Fruit fly (Drosophila melanogaster) whole organism, prepupa: ENCODE results near the gene dpp.

Source experiments
- CG10631 ChIP-seq: fragments of 200-800 bp; sonication (Bioruptor generic); optimal IDR thresholded peaks from 2 replicates; lab custom pipeline; 2016; ENCODE audit warnings: missing biosample characterization, missing genetic modification characterization
- CG11762 ChIP-seq: fragments of 200-800 bp; sonication (Bioruptor generic); optimal IDR thresholded peaks from 3 replicates; lab custom pipeline; 2016; ENCODE audit warnings: missing biosample characterization, missing genetic modification characterization; ENCODE audit not compliant: insufficient read depth
- CG11902 ChIP-seq: fragments of 200-800 bp; sonication (Bioruptor generic); optimal IDR thresholded peaks from 3 replicates; lab custom pipeline; 2016; ENCODE audit warnings: missing biosample characterization, missing genetic modification characterization
- CG15336 ChIP-seq: fragments of 200-800 bp; sonication (Bioruptor generic); IDR thresholded peaks from 2 replicates; pipeline ENCODE4 v1.3.6; 2022; ENCODE audit warnings: missing biosample characterization, missing genetic modification characterization
- CG1621 ChIP-seq: fragments of 200-800 bp; sonication (Bioruptor generic); optimal IDR thresholded peaks from 3 replicates; lab custom pipeline; 2018; ENCODE audit warnings: missing biosample characterization, mild to moderate bottlenecking, missing genetic modification characterization
- CG16779 ChIP-seq: fragments of 200-800 bp; sonication (Bioruptor generic); optimal IDR thresholded peaks from 3 replicates; lab custom pipeline; 2017; ENCODE audit warnings: missing biosample characterization, mild to moderate bottlenecking, missing genetic modification characterization
- CG3032 ChIP-seq: fragments of 200-800 bp; optimal IDR thresholded peaks from 2 replicates; lab custom pipeline; 2019; ENCODE audit warnings: missing biosample characterization, mild to moderate bottlenecking, missing genetic modification characterization, moderate library complexity
- CG34406 ChIP-seq: fragments of 200-800 bp; sonication (Bioruptor generic); optimal IDR thresholded peaks from 3 replicates; lab custom pipeline; 2016; ENCODE audit warnings: missing biosample characterization, missing genetic modification characterization
- CG6276 ChIP-seq: fragments of 200-800 bp; sonication (Bioruptor generic); optimal IDR thresholded peaks from 2 replicates; lab custom pipeline; 2017; ENCODE audit warnings: missing biosample characterization, mild to moderate bottlenecking, missing genetic modification characterization
- CG6792 ChIP-seq: fragments of 200-800 bp; sonication (Bioruptor generic); optimal IDR thresholded peaks from 3 replicates; lab custom pipeline; 2016; ENCODE audit warnings: missing biosample characterization, missing genetic modification characterization
- CG6808 ChIP-seq: fragments of 200-800 bp; sonication (Bioruptor generic); optimal IDR thresholded peaks from 3 replicates; lab custom pipeline; 2017; ENCODE audit warnings: missing biosample characterization, missing genetic modification characterization, mild to moderate bottlenecking, moderate library complexity, missing genetic modification reagents
- CG6854 ChIP-seq: fragments of 200-800 bp; sonication (Bioruptor generic); optimal IDR thresholded peaks from 2 replicates; lab custom pipeline; 2017; ENCODE audit warnings: missing biosample characterization, mild to moderate bottlenecking, missing genetic modification characterization
- CG7368 ChIP-seq: fragments of 200-800 bp; sonication (Bioruptor generic); optimal IDR thresholded peaks from 3 replicates; lab custom pipeline; 2016; ENCODE audit warnings: missing biosample characterization, missing genetic modification characterization
- CG8319 ChIP-seq: fragments of 200-800 bp; sonication (Bioruptor generic); optimal IDR thresholded peaks from 3 replicates; lab custom pipeline; 2016; ENCODE audit warnings: missing biosample characterization, missing genetic modification characterization
- CG8632 ChIP-seq: fragments of 200-800 bp; sonication (Bioruptor generic); optimal IDR thresholded peaks from 3 replicates; lab custom pipeline; 2016; ENCODE audit warnings: missing biosample characterization, missing genetic modification characterization
- Eip75B ChIP-seq: fragments of 200-800 bp; sonication (Bioruptor generic); optimal IDR thresholded peaks from 3 replicates; lab custom pipeline; 2016; ENCODE audit warnings: missing biosample characterization, missing genetic modification characterization
- Eip78C ChIP-seq: fragments of 200-800 bp; sonication (Bioruptor generic); peaks from one replicate; lab custom pipeline; 2016; ENCODE audit warnings: missing biosample characterization, missing genetic modification characterization
- Eip93F ChIP-seq: fragments of 200-800 bp; sonication (Bioruptor generic); optimal IDR thresholded peaks from 2 replicates; lab custom pipeline; 2016; ENCODE audit warnings: missing biosample characterization, mild to moderate bottlenecking, missing genetic modification characterization
- Ets21C ChIP-seq: fragments of 200-800 bp; sonication (Bioruptor generic); optimal IDR thresholded peaks from 3 replicates; lab custom pipeline; 2016; ENCODE audit warnings: missing biosample characterization, missing genetic modification characterization
- Ets96B ChIP-seq: fragments of 200-800 bp; optimal IDR thresholded peaks from 2 replicates; lab custom pipeline; 2019; ENCODE audit warnings: missing biosample characterization, mild to moderate bottlenecking, missing genetic modification characterization, moderate library complexity
- Gug ChIP-seq: fragments of 200-800 bp; sonication (Bioruptor generic); IDR thresholded peaks from 2 replicates; pipeline ENCODE4 v1.3.6; 2022; ENCODE audit warnings: missing biosample characterization, missing genetic modification characterization
- Hr39 ChIP-seq: fragments of 200-800 bp; sonication (Bioruptor generic); optimal IDR thresholded peaks from 2 replicates; lab custom pipeline; 2016; ENCODE audit warnings: missing biosample characterization, missing genetic modification characterization
- Hr4 ChIP-seq: fragments of 200-800 bp; sonication (Bioruptor generic); optimal IDR thresholded peaks from 3 replicates; lab custom pipeline; 2016; ENCODE audit warnings: missing biosample characterization, missing genetic modification characterization
- Lpt ChIP-seq: fragments of 200-800 bp; sonication (Bioruptor generic); optimal IDR thresholded peaks from 3 replicates; lab custom pipeline; 2016; ENCODE audit warnings: missing biosample characterization, missing genetic modification characterization
- Met ChIP-seq: fragments of 200-800 bp; sonication (Bioruptor generic); optimal IDR thresholded peaks from 3 replicates; lab custom pipeline; 2016; ENCODE audit warnings: missing biosample characterization, missing genetic modification characterization
- OdsH ChIP-seq: fragments of 200-800 bp; sonication (Bioruptor generic); optimal IDR thresholded peaks from 3 replicates; lab custom pipeline; 2016; ENCODE audit warnings: missing biosample characterization, missing genetic modification characterization
- Smox ChIP-seq: fragments of 200-800 bp; sonication (Bioruptor generic); optimal IDR thresholded peaks from 3 replicates; lab custom pipeline; 2016; ENCODE audit warnings: missing biosample characterization, missing genetic modification characterization
- Sox102F ChIP-seq: fragments of 200-800 bp; sonication (Bioruptor generic); optimal IDR thresholded peaks from 2 replicates; lab custom pipeline; 2016; ENCODE audit warnings: missing biosample characterization, mild to moderate bottlenecking, missing genetic modification characterization
- Sox14 ChIP-seq: fragments of 200-800 bp; sonication (Bioruptor generic); optimal IDR thresholded peaks from 3 replicates; lab custom pipeline; 2016; ENCODE audit warnings: missing biosample characterization, missing genetic modification characterization
- Sox15 ChIP-seq: fragments of 200-800 bp; sonication (Bioruptor generic); optimal IDR thresholded peaks from 3 replicates; lab custom pipeline; 2016; ENCODE audit warnings: missing biosample characterization, missing genetic modification characterization
- achi ChIP-seq: fragments of 200-800 bp; sonication (Bioruptor generic); optimal IDR thresholded peaks from 3 replicates; lab custom pipeline; 2016; ENCODE audit warnings: missing biosample characterization, missing genetic modification characterization
- cyc ChIP-seq: fragments of 200-800 bp; sonication (Bioruptor generic); optimal IDR thresholded peaks from 3 replicates; lab custom pipeline; 2016; ENCODE audit warnings: missing biosample characterization, missing genetic modification characterization
- dac ChIP-seq: fragments of 200-800 bp; sonication (Bioruptor generic); optimal IDR thresholded peaks from 2 replicates; lab custom pipeline; 2017; ENCODE audit warnings: missing biosample characterization, mild to moderate bottlenecking, missing genetic modification characterization
- dsx ChIP-seq: fragments of 200-800 bp; optimal IDR thresholded peaks from 3 replicates; lab custom pipeline; 2019; ENCODE audit warnings: missing biosample characterization, mild to moderate bottlenecking, missing genetic modification characterization, moderate library complexity; ENCODE audit not compliant: poor library complexity, severe bottlenecking
- eg ChIP-seq: fragments of 200-800 bp; sonication (Bioruptor generic); IDR thresholded peaks from 3 replicates; pipeline ENCODE4 v1.3.6; 2022; ENCODE audit warnings: missing biosample characterization, missing genetic modification characterization
- esn ChIP-seq: fragments of 200-800 bp; sonication (Bioruptor generic); optimal IDR thresholded peaks from 2 replicates; lab custom pipeline; 2016; ENCODE audit warnings: missing biosample characterization, mild to moderate bottlenecking, missing genetic modification characterization, moderate library complexity
- fd85E ChIP-seq: fragments of 200-800 bp; sonication (Bioruptor generic); optimal IDR thresholded peaks from 3 replicates; lab custom pipeline; 2016; ENCODE audit warnings: missing biosample characterization, missing genetic modification characterization
- salr ChIP-seq, 2 experiments: fragments of 200-800 bp; sonication (Bioruptor generic); optimal IDR thresholded peaks; 3 replicates each; lab custom pipeline; 2016 to 2018; ENCODE audit warnings: missing biosample characterization in 2 of 2, missing genetic modification characterization in 2 of 2, mild to moderate bottlenecking in 1 of 2
- spab ChIP-seq: fragments of 200-800 bp; sonication (Bioruptor generic); optimal IDR thresholded peaks from 2 replicates; lab custom pipeline; 2017; ENCODE audit warnings: missing biosample characterization, mild to moderate bottlenecking, missing genetic modification characterization, missing genetic modification reagents
- ss ChIP-seq, 2 experiments: fragments of 200-800 bp; sonication (Bioruptor generic); optimal IDR thresholded peaks; 2 replicates in 1 of 2; 3 replicates in 1 of 2; lab custom pipeline; 2017 to 2018; ENCODE audit warnings: mild to moderate bottlenecking in 2 of 2, missing biosample characterization in 2 of 2, missing genetic modification characterization in 2 of 2, moderate library complexity in 1 of 2
- svp ChIP-seq: fragments of 200-800 bp; sonication (Bioruptor generic); peaks from one replicate; lab custom pipeline; 2016; ENCODE audit warnings: missing biosample characterization, missing genetic modification characterization
- topi ChIP-seq: fragments of 200-800 bp; sonication (Bioruptor generic); optimal IDR thresholded peaks from 3 replicates; lab custom pipeline; 2016; ENCODE audit warnings: missing biosample characterization, missing genetic modification characterization
- vri ChIP-seq: fragments of 200-800 bp; sonication (Bioruptor generic); optimal IDR thresholded peaks from 3 replicates; lab custom pipeline; 2016; ENCODE audit warnings: missing biosample characterization, mild to moderate bottlenecking, missing genetic modification characterization

The dpp gene

dm6 chr2L:2459238-2459637 lies 31.1 kb downstream of the dpp start:
- TF ChIP-seq topi (GFP tag; lab: Kevin White, UChicago), result no peak
- TF ChIP-seq ss (GFP tag; optimal IDR thresholded peaks at IDR 0.05; lab: Kevin White, UChicago), result no peak
- no peak for TF ChIP-seq Lpt (GFP tag; lab: Kevin White, UChicago)
- TF ChIP-seq CG8632 (GFP tag; lab: Kevin White, UChicago), result no peak
- no peak for TF ChIP-seq Met (GFP tag; lab: Kevin White, UChicago)
- TF ChIP-seq CG10631 (GFP tag; lab: Kevin White, UChicago), result no peak
- TF ChIP-seq Eip75B (GFP tag; lab: Kevin White, UChicago), result no peak
- no peak for TF ChIP-seq CG6854 (GFP tag; lab: Kevin White, UChicago)
- no peak for TF ChIP-seq CG6792
- no peak for TF ChIP-seq CG11902 (GFP tag; lab: Kevin White, UChicago)
- TF ChIP-seq Ets21C (GFP tag; lab: Kevin White, UChicago), result no peak
- no peak for TF ChIP-seq Sox15 (GFP tag; lab: Kevin White, UChicago)
- TF ChIP-seq CG3032 (tag; lab: Kevin White, UChicago), result no peak
- no peak for TF ChIP-seq CG6808
- TF ChIP-seq achi (GFP tag; lab: Kevin White, UChicago), result no peak
- no peak for TF ChIP-seq CG16779 (tag; lab: Kevin White, UChicago)
- TF ChIP-seq, all 60 proteins: peak for 0

- TF ChIP-seq dac (GFP tag; lab: Kevin White, UChicago) (no peak), svp (peak; percentile 39)
These were observed 33.3 kb downstream of the dpp start for dm6 chr2L:2461322-2461999.

dm6 chr2L:2462306-2462844 lies 34.2 kb downstream of the dpp start:
- TF ChIP-seq Eip75B (GFP tag; lab: Kevin White, UChicago) (no peak), Eip78C (peak; percentile 45), CG3032 (tag; lab: Kevin White, UChicago) (no peak)

- no peak for TF ChIP-seq achi (GFP tag; lab: Kevin White, UChicago)
- TF ChIP-seq eg (GFP tag; lab: Robert Waterston, UW), result no peak
- TF ChIP-seq CG8632 (GFP tag; lab: Kevin White, UChicago), result no peak
- no peak for TF ChIP-seq OdsH (GFP tag; lab: Kevin White, UChicago)
- no peak for TF ChIP-seq Eip93F (GFP tag; lab: Kevin White, UChicago)
- TF ChIP-seq Sox14 (GFP tag; lab: Kevin White, UChicago), result no peak
- TF ChIP-seq vri (GFP tag; lab: Kevin White, UChicago), result no peak
- TF ChIP-seq CG7368 (GFP tag; lab: Kevin White, UChicago), result no peak
- TF ChIP-seq Hr39 (GFP tag; lab: Kevin White, UChicago), result no peak
- no peak for TF ChIP-seq CG6808
- TF ChIP-seq CG15336 (GFP tag; lab: Robert Waterston, UW), result no peak
- peak; percentile 13 for TF ChIP-seq esn
- no peak for TF ChIP-seq dac (GFP tag; lab: Kevin White, UChicago)
- TF ChIP-seq Eip78C, result peak; percentile 71
- no peak for TF ChIP-seq fd85E
- no peak for TF ChIP-seq salr (GFP tag; optimal IDR thresholded peaks at IDR 0.05; lab: Kevin White, UChicago)
- TF ChIP-seq Lpt (GFP tag; lab: Kevin White, UChicago), result no peak
- TF ChIP-seq Gug (GFP tag; lab: Robert Waterston, UW), result no peak
- no peak for TF ChIP-seq Sox102F (GFP tag; lab: Kevin White, UChicago)
- no peak for TF ChIP-seq CG6854 (GFP tag; lab: Kevin White, UChicago)
- TF ChIP-seq cyc (GFP tag; lab: Kevin White, UChicago), result no peak
- TF ChIP-seq CG11762 (GFP tag; lab: Kevin White, UChicago), result no peak
- no peak for TF ChIP-seq Sox15 (GFP tag; lab: Kevin White, UChicago)
- no peak for TF ChIP-seq Eip75B (GFP tag; lab: Kevin White, UChicago)
- TF ChIP-seq CG1621 (tag; lab: Kevin White, UChicago), result no peak
- TF ChIP-seq CG3032 (tag; lab: Kevin White, UChicago), result peak; percentile 15
- TF ChIP-seq CG8319, result no peak
- TF ChIP-seq dsx, result peak; percentile 3
- peak; percentile 12 for TF ChIP-seq Smox (GFP tag; lab: Kevin White, UChicago)
- TF ChIP-seq Ets96B (tag; lab: Kevin White, UChicago), result peak; percentile 34
- no peak for TF ChIP-seq Hr4 (GFP tag; lab: Kevin White, UChicago)
- TF ChIP-seq spab, result no peak
- TF ChIP-seq Met (GFP tag; lab: Kevin White, UChicago), result no peak
- no peak for TF ChIP-seq CG34406 (GFP tag; lab: Kevin White, UChicago)
- no peak for TF ChIP-seq CG6792
- no peak for TF ChIP-seq CG6276 (GFP tag; lab: Kevin White, UChicago)
These were observed 38.2 kb downstream of the dpp start for dm6 chr2L:2466360-2466759.
